Worm (Caenorhabditis elegans) whole organism, L1 larva: Measurements from ENCODE around the gene nhr-195.

Experiments used
- C16A3.4 ChIP-seq: fragments of 150-350 bp; optimal IDR thresholded peaks from 2 replicates; lab custom pipeline; 2014; ENCODE audit warnings: missing biosample characterization, missing genetic modification characterization
- Y116A8C.19 ChIP-seq: sonication (generic microtip); optimal IDR thresholded peaks from 2 replicates; lab custom pipeline; 2016; ENCODE audit warnings: missing compliant biosample characterization, missing genetic modification characterization, borderline replicate concordance
- blmp-1 ChIP-seq: fragments of 150-350 bp; optimal IDR thresholded peaks from 2 replicates; lab custom pipeline; 2014; ENCODE audit warnings: missing biosample characterization, missing genetic modification characterization
- ceh-90 ChIP-seq: sonication (generic microtip); optimal IDR thresholded peaks from 2 replicates; lab custom pipeline; 2016; ENCODE audit warnings: missing genetic modification characterization, missing compliant biosample characterization
- dpl-1 ChIP-seq, 3 experiments: fragments of 150-350 bp in 2 of 3; sonication (generic microtip) in 1 of 3; optimal IDR thresholded peaks; 2 replicates each; lab custom pipeline; 2014 to 2017; ENCODE audit warnings: missing biosample characterization in 3 of 3, missing genetic modification characterization in 3 of 3, missing genetic modification reagents in 3 of 3
- efl-1 ChIP-seq, 4 experiments: fragments of 150-350 bp; optimal IDR thresholded peaks in 3 of 4; peaks in 1 of 4; 1 replicate in 1 of 4; 2 replicates in 3 of 4; lab custom pipeline; 2014; ENCODE audit warnings: missing biosample characterization in 2 of 4, missing genetic modification characterization in 2 of 4, missing genetic modification reagents in 2 of 4
- efl-3 ChIP-seq: fragments of 200-800 bp; sonication (Bioruptor generic); optimal IDR thresholded peaks from 2 replicates; lab custom pipeline; 2018; ENCODE audit warnings: mild to moderate bottlenecking, missing genetic modification characterization, missing compliant biosample characterization
- egl-13 ChIP-seq: sonication (generic microtip); optimal IDR thresholded peaks from 2 replicates; lab custom pipeline; 2016; ENCODE audit warnings: missing genotype, missing genetic modification reagents, missing genetic modification characterization, missing compliant biosample characterization
- fkh-4 ChIP-seq: sonication (generic microtip); optimal IDR thresholded peaks from 2 replicates; lab custom pipeline; 2016; ENCODE audit warnings: missing compliant biosample characterization, missing genetic modification characterization, borderline replicate concordance
- isw-1 ChIP-seq: fragments of 200-800 bp; sonication (Bioruptor generic); IDR thresholded peaks from 2 replicates; pipeline ENCODE4 v1.3.6; 2022; ENCODE audit warnings: missing genetic modification characterization, missing compliant biosample characterization
- lin-35 ChIP-seq, 2 experiments: fragments of 150-350 bp; optimal IDR thresholded peaks; 2 replicates each; lab custom pipeline; 2014; ENCODE audit warnings: missing biosample characterization in 2 of 2, missing genetic modification characterization in 2 of 2, missing genetic modification reagents in 2 of 2
- lin-39 ChIP-seq: fragments of 150-350 bp; optimal IDR thresholded peaks from 2 replicates; lab custom pipeline; 2014; ENCODE audit warnings: missing biosample characterization, missing genetic modification reagents, missing genetic modification characterization
- lir-3 ChIP-seq: sonication (generic microtip); optimal IDR thresholded peaks from 2 replicates; lab custom pipeline; 2016; ENCODE audit warnings: mild to moderate bottlenecking, missing genetic modification characterization, moderate library complexity, missing compliant biosample characterization; ENCODE audit not compliant: poor library complexity
- lsy-2 ChIP-seq, 2 experiments: fragments of 150-350 bp; optimal IDR thresholded peaks; 2 replicates each; lab custom pipeline; 2014; ENCODE audit warnings: missing biosample characterization in 2 of 2, missing genetic modification characterization in 2 of 2
- mdl-1 ChIP-seq, 2 experiments: fragments of 150-350 bp; optimal IDR thresholded peaks; 2 replicates each; lab custom pipeline; 2014 to 2017; ENCODE audit warnings: missing biosample characterization in 2 of 2, missing genetic modification characterization in 2 of 2, inconsistent platforms in 1 of 2
- nhr-19 ChIP-seq: fragments of 200-800 bp; sonication (Bioruptor generic); conservative IDR thresholded peaks from 2 replicates; pipeline ENCODE4 v1.3.6; 2022; ENCODE audit warnings: missing genetic modification characterization, missing compliant biosample characterization
- nhr-20 ChIP-seq: sonication (generic microtip); optimal IDR thresholded peaks from 2 replicates; lab custom pipeline; 2016; ENCODE audit warnings: mild to moderate bottlenecking, missing genetic modification characterization, missing compliant biosample characterization
- nhr-237 ChIP-seq: fragments of 150-350 bp; optimal IDR thresholded peaks from 2 replicates; lab custom pipeline; 2014; ENCODE audit warnings: missing biosample characterization, missing genetic modification characterization
- nhr-28 ChIP-seq: fragments of 150-350 bp; optimal IDR thresholded peaks from 2 replicates; lab custom pipeline; 2014; ENCODE audit warnings: missing biosample characterization, missing genetic modification characterization
- nhr-71 ChIP-seq: sonication (generic microtip); optimal IDR thresholded peaks from 2 replicates; lab custom pipeline; 2016; ENCODE audit warnings: mild to moderate bottlenecking, missing genetic modification characterization, moderate library complexity, missing compliant biosample characterization
- nhr-85 ChIP-seq: sonication (generic microtip); peaks from one replicate; lab custom pipeline; 2016; ENCODE audit warnings: missing genetic modification characterization, inconsistent platforms, missing compliant biosample characterization
- rnt-1 ChIP-seq: sonication (generic microtip); optimal IDR thresholded peaks from 2 replicates; lab custom pipeline; 2016; ENCODE audit warnings: mild to moderate bottlenecking, missing genetic modification characterization, moderate library complexity, missing compliant biosample characterization
- snu-23 ChIP-seq: sonication (generic microtip); optimal IDR thresholded peaks from 2 replicates; lab custom pipeline; 2016; ENCODE audit warnings: missing genetic modification characterization, missing compliant biosample characterization
- sup-37 ChIP-seq: fragments of 200-800 bp; sonication (Bioruptor generic); optimal IDR thresholded peaks from 2 replicates; lab custom pipeline; 2018; ENCODE audit warnings: mild to moderate bottlenecking, missing genetic modification characterization, missing compliant biosample characterization
- swsn-7 ChIP-seq: sonication (generic microtip); optimal IDR thresholded peaks from 2 replicates; lab custom pipeline; 2016; ENCODE audit warnings: missing genetic modification characterization, missing compliant biosample characterization
- tbx-2 ChIP-seq: sonication (generic microtip); optimal IDR thresholded peaks from 2 replicates; lab custom pipeline; 2016; ENCODE audit warnings: missing genetic modification characterization, missing compliant biosample characterization
- tlp-1 ChIP-seq: fragments of 150-350 bp; optimal IDR thresholded peaks from 2 replicates; lab custom pipeline; 2014; ENCODE audit warnings: missing biosample characterization, missing genetic modification characterization
- unc-130 ChIP-seq: fragments of 150-350 bp; optimal IDR thresholded peaks from 2 replicates; lab custom pipeline; 2017; ENCODE audit warnings: missing biosample characterization, missing genetic modification characterization, inconsistent platforms
- unc-86 ChIP-seq: sonication (generic microtip); optimal IDR thresholded peaks from 2 replicates; lab custom pipeline; 2016; ENCODE audit warnings: missing genetic modification characterization, missing compliant biosample characterization
- xbp-1 ChIP-seq: sonication (generic microtip); optimal IDR thresholded peaks from 2 replicates; lab custom pipeline; 2016; ENCODE audit warnings: missing genetic modification characterization, missing compliant biosample characterization
- zag-1 ChIP-seq: fragments of 150-350 bp; optimal IDR thresholded peaks from 2 replicates; lab custom pipeline; 2014; ENCODE audit warnings: missing biosample characterization, missing genetic modification characterization
- ztf-11 ChIP-seq, 2 experiments: sonication (generic microtip); optimal IDR thresholded peaks; 2 replicates each; lab custom pipeline; 2016 to 2017; ENCODE audit warnings: missing genetic modification characterization in 2 of 2, missing biosample characterization in 1 of 2, missing compliant biosample characterization in 1 of 2

The nhr-195 gene

DNA sequence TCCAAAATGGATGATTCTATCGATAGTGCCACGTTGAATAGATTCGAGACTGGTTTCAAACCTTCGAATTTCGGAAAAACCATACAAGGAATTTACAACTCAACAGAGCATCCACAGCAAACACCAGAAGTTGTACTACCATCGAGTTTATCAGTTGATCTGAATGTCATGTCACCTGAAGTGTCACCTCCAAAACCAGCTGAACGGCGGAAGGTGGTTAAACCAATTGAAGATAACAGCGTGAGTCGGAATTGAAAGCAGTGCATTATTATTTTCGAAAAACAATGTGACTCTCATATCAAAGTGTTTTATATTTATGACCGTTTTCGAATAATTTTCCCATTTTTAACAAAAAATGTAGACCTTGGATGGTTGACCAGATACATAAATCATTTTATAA is 23.2 kb downstream of the nhr-195 start:
- no peak for TF ChIP-seq ceh-90 (tag; lab: Kevin White, UChicago)
- TF ChIP-seq nhr-71 (tag; lab: Kevin White, UChicago) = no peak
- no peak for TF ChIP-seq efl-3 (GFP tag; lab: Kevin White, UChicago)
- no peak for TF ChIP-seq nhr-237 (tag; lab: Kevin White, UChicago)
- peak; percentile 37 for TF ChIP-seq nhr-85 (tag; lab: Kevin White, UChicago)

DNA sequence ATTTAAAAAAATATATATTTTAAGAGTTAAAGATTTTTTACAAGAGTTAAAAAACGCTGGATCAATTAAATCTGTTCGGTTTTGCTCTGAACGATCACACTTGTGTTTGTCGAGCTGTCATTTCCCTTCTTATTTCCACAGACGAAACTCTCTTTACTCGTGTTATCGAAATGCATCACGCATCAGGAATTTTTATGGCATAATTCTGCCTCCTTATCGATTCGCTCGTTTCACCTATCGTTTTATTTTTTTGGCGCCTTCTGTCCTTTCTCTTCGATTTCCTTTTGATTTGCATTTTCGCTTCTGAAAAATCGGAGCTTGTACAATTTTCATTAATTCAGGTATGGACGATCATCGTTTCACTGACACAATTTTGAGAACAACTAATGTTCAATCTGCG is 23.8 kb downstream of the nhr-195 start:
- no peak for TF ChIP-seq mdl-1 (tag; optimal IDR thresholded peaks at IDR 0.05; lab: Kevin White, UChicago)
- TF ChIP-seq lin-35 (GFP tag; optimal IDR thresholded peaks at IDR 0.05; lab: Kevin White, UChicago) = no peak
- no peak for TF ChIP-seq Y116A8C.19 (tag; lab: Kevin White, UChicago)
- TF ChIP-seq lir-3 (tag; lab: Kevin White, UChicago) = no peak
- TF ChIP-seq nhr-28 (tag; lab: Kevin White, UChicago) = no peak
- TF ChIP-seq nhr-19 (GFP tag; lab: Robert Waterston, UW) = no peak
- no peak for TF ChIP-seq isw-1
- TF ChIP-seq swsn-7 (tag; lab: Kevin White, UChicago) = no peak

DNA sequence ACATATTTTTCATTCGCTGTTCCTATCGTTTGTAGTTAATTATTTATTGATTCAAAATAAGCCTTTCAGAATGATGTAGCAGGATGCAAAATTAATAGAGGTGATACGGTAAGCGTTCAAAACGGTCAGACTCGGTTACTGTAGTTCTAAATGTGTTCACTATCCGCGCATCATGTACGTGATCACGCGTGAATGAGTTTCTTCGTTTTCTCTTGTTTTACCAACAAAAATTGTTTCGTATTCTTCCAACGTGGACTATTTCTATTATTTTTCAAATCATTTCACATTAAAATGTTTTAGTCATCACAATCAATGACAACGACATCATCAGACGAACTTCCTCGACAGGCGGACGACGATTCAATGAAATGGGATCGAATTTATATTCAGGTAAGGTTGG is 24.7 kb downstream of the nhr-195 start, which contains the start of gene gck-1:
Gene gck-1 (plus strand): TSS at position 301 of the 400 bp plus-strand sequence.
- TF ChIP-seq tlp-1 (tag; lab: Kevin White, UChicago) (no peak), sup-37 (GFP tag; lab: Kevin White, UChicago) (no peak), nhr-85 (tag; lab: Kevin White, UChicago) (no peak)

DNA sequence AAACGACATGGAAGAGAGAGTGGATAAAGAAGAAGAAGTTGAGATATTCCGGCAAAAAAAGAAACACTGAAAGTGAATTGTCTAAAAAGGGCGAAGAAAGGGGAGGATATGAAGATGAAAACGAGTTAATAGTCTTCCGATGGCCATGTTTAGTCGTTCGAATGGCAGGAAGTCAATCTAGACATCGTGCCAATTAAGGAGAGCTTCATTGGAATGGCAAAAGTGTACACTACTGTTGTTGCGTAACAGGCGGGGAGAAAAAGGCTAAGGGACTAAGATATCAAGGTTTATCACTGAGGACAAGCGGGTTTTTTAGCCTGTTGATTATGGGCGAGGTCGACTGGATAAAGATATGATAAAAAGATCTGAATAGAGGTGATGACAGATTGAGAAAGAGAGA is 26.0 kb downstream of the nhr-195 start:
- TF ChIP-seq nhr-71 (tag; lab: Kevin White, UChicago) (no peak), nhr-237 (tag; lab: Kevin White, UChicago) (no peak), unc-130 (tag; lab: Kevin White, UChicago) (no peak), lin-39 (tag; lab: Kevin White, UChicago) (no peak), zag-1 (tag; lab: Kevin White, UChicago) (no peak), ztf-11 (tag; optimal IDR thresholded peaks at IDR 0.05; lab: Kevin White, UChicago) (no peak), tbx-2 (tag; lab: Kevin White, UChicago) (no peak), fkh-4 (tag; lab: Kevin White, UChicago) (no peak), rnt-1 (no peak)
- TF ChIP-seq, all 84 proteins: peak for 0

DNA sequence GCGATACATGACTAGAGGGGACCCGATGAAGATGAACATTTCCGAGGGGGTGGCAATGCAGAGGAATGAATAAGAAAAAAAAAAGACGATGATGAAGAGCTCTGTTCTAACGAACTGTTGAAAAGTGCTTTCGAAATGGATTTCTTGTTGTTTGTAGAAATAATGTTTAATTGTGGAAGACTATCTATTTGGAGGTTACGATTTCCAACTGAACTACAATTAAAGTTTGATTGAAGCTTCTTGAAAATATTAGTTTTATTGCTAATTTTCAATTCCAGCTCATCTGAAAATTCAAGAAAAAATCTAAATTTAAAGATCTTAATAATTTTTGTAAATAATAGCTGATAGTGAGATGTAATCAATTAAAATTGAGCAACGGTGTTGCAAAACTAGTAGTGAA is 27.7 kb downstream of the nhr-195 start:
- TF ChIP-seq egl-13 (tag; lab: Kevin White, UChicago) = no peak
- TF ChIP-seq xbp-1 (tag; lab: Kevin White, UChicago) = no peak
- TF ChIP-seq nhr-20 (tag; lab: Kevin White, UChicago) = no peak
- TF ChIP-seq, all 84 proteins: peak for 0

DNA sequence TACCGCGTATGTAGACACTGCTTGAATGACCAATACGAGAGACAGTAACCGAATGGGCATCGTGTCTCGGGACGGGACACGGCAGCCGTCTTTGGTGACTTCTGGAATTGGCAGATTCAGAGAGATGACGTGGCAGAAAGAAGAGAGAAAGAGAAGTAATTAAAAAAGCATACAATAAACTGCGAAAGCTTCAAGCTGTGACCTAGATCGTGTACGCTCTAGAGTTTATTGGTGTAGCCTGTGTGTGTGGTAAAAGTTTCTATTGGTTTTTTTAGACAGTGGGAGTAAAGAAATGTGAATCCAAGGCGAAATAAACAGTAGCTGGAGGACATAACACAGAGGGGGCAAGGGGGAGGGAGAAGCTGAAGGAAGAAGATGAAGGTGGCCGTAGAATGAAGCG is 28.2 kb downstream of the nhr-195 start, which contains the start of gene T19A5.3:
Gene T19A5.3 (minus strand): TSS at position 101 of the 400 bp plus-strand sequence.
- no peak for TF ChIP-seq lsy-2 (tag; optimal IDR thresholded peaks at IDR 0.05; lab: Kevin White, UChicago)
- no peak for TF ChIP-seq unc-86 (tag; lab: Kevin White, UChicago)
- TF ChIP-seq C16A3.4 = no peak
- TF ChIP-seq snu-23 (GFP tag; lab: Kevin White, UChicago) = no peak
- no peak for TF ChIP-seq nhr-19 (GFP tag; lab: Robert Waterston, UW)

DNA sequence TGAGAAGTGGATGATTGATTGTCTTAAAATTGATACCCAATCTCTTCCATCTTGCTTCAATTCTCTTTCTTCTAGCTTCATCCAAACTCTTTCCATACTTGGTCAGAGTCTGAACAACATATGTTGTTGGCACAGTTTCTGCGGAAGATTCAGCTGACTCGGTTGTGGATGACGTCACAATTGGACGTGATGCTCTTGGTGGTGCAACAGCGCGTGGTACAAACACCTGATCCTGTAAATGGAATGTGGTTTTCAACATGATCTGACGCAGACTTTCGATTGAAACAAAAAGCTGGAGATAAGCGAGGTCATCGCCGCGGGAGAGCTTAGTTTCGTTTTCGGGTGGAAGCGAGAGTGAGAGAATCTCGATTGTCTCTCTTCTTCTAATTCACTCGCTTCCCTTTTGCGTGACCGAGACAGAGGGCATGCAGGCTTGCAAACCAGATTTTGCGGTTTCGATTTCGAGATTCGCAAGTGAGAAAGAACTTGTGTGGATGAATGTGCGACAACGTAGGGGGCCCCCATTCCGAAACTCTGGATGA is 29.7 kb downstream of the nhr-195 start:
- no peak for TF ChIP-seq nhr-237 (tag; lab: Kevin White, UChicago)
- peak; percentile 99 for TF ChIP-seq blmp-1
- no peak for TF ChIP-seq efl-1 (optimal IDR thresholded peaks at IDR 0.05; lab: Kevin White, UChicago)
- peak in 1 of 2 experiments; percentile 68 for TF ChIP-seq efl-1 (GFP tag; optimal IDR thresholded peaks at IDR 0.05 in 1 of 2; lab: Kevin White, UChicago)
- no peak for TF ChIP-seq dpl-1 (GFP tag; optimal IDR thresholded peaks at IDR 0.05; lab: Kevin White, UChicago)
- TF ChIP-seq egl-13 (tag; lab: Kevin White, UChicago) = no peak
